Fruit fly (Drosophila melanogaster) whole organism, embryonic: Measurements from ENCODE around the gene CG32147.

Source experiments
- Atf-2 ChIP-seq: fragments of 200-800 bp; sonication (Bioruptor generic); optimal IDR thresholded peaks from 2 replicates; lab custom pipeline; 2016; ENCODE audit warnings: missing biosample characterization, missing genetic modification characterization
- Atf6 ChIP-seq: fragments of 200-800 bp; sonication (Bioruptor generic); IDR thresholded peaks from 2 replicates; pipeline ENCODE4 v1.3.6; 2022; ENCODE audit warnings: missing biosample characterization, missing genetic modification characterization
- CG10267 ChIP-seq: fragments of 200-800 bp; sonication (Bioruptor generic); optimal IDR thresholded peaks from 2 replicates; lab custom pipeline; 2018; ENCODE audit warnings: missing biosample characterization, mild to moderate bottlenecking, missing genetic modification characterization, moderate library complexity
- CG10274 ChIP-seq: fragments of 200-800 bp; sonication (Bioruptor generic); optimal IDR thresholded peaks from 3 replicates; lab custom pipeline; 2017; ENCODE audit warnings: missing biosample characterization, mild to moderate bottlenecking, missing genetic modification characterization
- CG10462 ChIP-seq: fragments of 200-800 bp; sonication (Bioruptor generic); optimal IDR thresholded peaks from 2 replicates; lab custom pipeline; 2016; ENCODE audit warnings: missing biosample characterization, missing genetic modification characterization
- CG10543 ChIP-seq: fragments of 200-800 bp; sonication (Bioruptor generic); optimal IDR thresholded peaks from 3 replicates; lab custom pipeline; 2017; ENCODE audit warnings: missing biosample characterization, mild to moderate bottlenecking, missing genetic modification characterization, moderate library complexity
- CG12219 ChIP-seq: fragments of 200-800 bp; sonication (Bioruptor generic); optimal IDR thresholded peaks from 3 replicates; lab custom pipeline; 2018; ENCODE audit warnings: missing biosample characterization, mild to moderate bottlenecking, missing genetic modification characterization
- CG12659 ChIP-seq: fragments of 200-800 bp; sonication (Bioruptor generic); optimal IDR thresholded peaks from 3 replicates; lab custom pipeline; 2017; ENCODE audit warnings: mild to moderate bottlenecking, missing biosample characterization, missing genetic modification reagents, missing genetic modification characterization
- CG13123 ChIP-seq: fragments of 200-800 bp; sonication (Bioruptor generic); optimal IDR thresholded peaks from 2 replicates; lab custom pipeline; 2016; ENCODE audit warnings: missing biosample characterization, missing genetic modification characterization
- CG13775 ChIP-seq: fragments of 200-800 bp; sonication (Bioruptor generic); optimal IDR thresholded peaks from 3 replicates; lab custom pipeline; 2017; ENCODE audit warnings: missing biosample characterization, mild to moderate bottlenecking, missing genetic modification characterization
- CG14441 ChIP-seq: fragments of 200-800 bp; sonication (Bioruptor generic); IDR thresholded peaks from 2 replicates; pipeline ENCODE4 v1.3.6; 2022; ENCODE audit warnings: missing biosample characterization, missing genetic modification characterization
- CG15601 ChIP-seq: fragments of 200-800 bp; sonication (Bioruptor generic); optimal IDR thresholded peaks from 3 replicates; lab custom pipeline; 2019; ENCODE audit warnings: missing biosample characterization, mild to moderate bottlenecking, missing genetic modification characterization, moderate library complexity
- CG17359 ChIP-seq: fragments of 200-800 bp; sonication (Bioruptor generic); optimal IDR thresholded peaks from 3 replicates; lab custom pipeline; 2018; ENCODE audit warnings: missing biosample characterization, mild to moderate bottlenecking, missing genetic modification characterization, moderate library complexity
- CG17385 ChIP-seq: fragments of 200-800 bp; sonication (Bioruptor generic); optimal IDR thresholded peaks from 3 replicates; lab custom pipeline; 2018; ENCODE audit warnings: missing biosample characterization, mild to moderate bottlenecking, missing genetic modification characterization
- CG1792 ChIP-seq: fragments of 200-800 bp; sonication (Bioruptor generic); optimal IDR thresholded peaks from 2 replicates; lab custom pipeline; 2016; ENCODE audit warnings: missing biosample characterization, missing genetic modification characterization
- CG33213 ChIP-seq: fragments of 200-800 bp; sonication (Bioruptor generic); optimal IDR thresholded peaks from 3 replicates; lab custom pipeline; 2016; ENCODE audit warnings: missing biosample characterization, missing genetic modification characterization
- CG6765 ChIP-seq: fragments of 200-800 bp; sonication (Bioruptor generic); optimal IDR thresholded peaks from 3 replicates; lab custom pipeline; 2017; ENCODE audit warnings: missing biosample characterization, mild to moderate bottlenecking, missing genetic modification characterization
- CG6854 ChIP-seq: fragments of 200-800 bp; sonication (Bioruptor generic); optimal IDR thresholded peaks from 3 replicates; lab custom pipeline; 2017; ENCODE audit warnings: missing biosample characterization, mild to moderate bottlenecking, missing genetic modification characterization
- CG8944 ChIP-seq: fragments of 200-800 bp; sonication (Bioruptor generic); optimal IDR thresholded peaks from 3 replicates; lab custom pipeline; 2016; ENCODE audit warnings: missing biosample characterization, missing genetic modification characterization
- CHES-1-like ChIP-seq: fragments of 200-800 bp; sonication (Bioruptor generic); optimal IDR thresholded peaks from 2 replicates; lab custom pipeline; 2016; ENCODE audit warnings: missing biosample characterization, missing genetic modification characterization
- Chrac-16 ChIP-seq: fragments of 200-800 bp; sonication (Bioruptor generic); optimal IDR thresholded peaks from 3 replicates; lab custom pipeline; 2016; ENCODE audit warnings: missing biosample characterization, missing genetic modification characterization
- D ChIP-seq, 2 experiments: fragments of 200-800 bp in 1 of 2; fragments of >200 bp in 1 of 2; sonication (Bioruptor generic) in 1 of 2; optimal IDR thresholded peaks; 2 replicates in 1 of 2; 3 replicates in 1 of 2; lab custom pipeline; 2017; ENCODE audit warnings: mild to moderate bottlenecking in 1 of 2, missing biosample characterization in 1 of 2, missing genetic modification characterization in 1 of 2, missing genetic modification reagents in 1 of 2
- D19B ChIP-seq: fragments of 200-800 bp; sonication (Bioruptor generic); optimal IDR thresholded peaks from 2 replicates; lab custom pipeline; 2017; ENCODE audit warnings: missing biosample characterization, mild to moderate bottlenecking, missing genetic modification characterization
- Doc2 ChIP-seq: fragments of 200-800 bp; sonication (Bioruptor generic); IDR thresholded peaks from 2 replicates; pipeline ENCODE4 v1.3.6; 2022; ENCODE audit warnings: missing biosample characterization, missing genetic modification characterization
- Doc3 ChIP-seq: fragments of 200-800 bp; sonication (Bioruptor generic); IDR thresholded peaks from 3 replicates; pipeline ENCODE4 v1.3.6; 2022; ENCODE audit warnings: missing biosample characterization, missing genetic modification characterization; ENCODE audit not compliant: partially characterized antibody
- Dref ChIP-seq: fragments of 200-800 bp; sonication (Bioruptor generic); IDR thresholded peaks from 2 replicates; pipeline ENCODE4 v1.3.6; 2022; ENCODE audit warnings: missing biosample characterization, missing genetic modification characterization
- E2f1 ChIP-seq: fragments of 200-800 bp; sonication (Bioruptor generic); IDR thresholded peaks from 2 replicates; pipeline ENCODE4 v1.3.6; 2022; ENCODE audit warnings: missing biosample characterization, missing genetic modification characterization
- Fer2 ChIP-seq: fragments of 200-800 bp; sonication (Bioruptor generic); optimal IDR thresholded peaks from 2 replicates; lab custom pipeline; 2018; ENCODE audit warnings: missing biosample characterization, mild to moderate bottlenecking, missing genetic modification characterization, moderate library complexity
- HLH3B ChIP-seq: fragments of 200-800 bp; sonication (Bioruptor generic); IDR thresholded peaks from 2 replicates; pipeline ENCODE4 v1.3.6; 2022; ENCODE audit warnings: missing biosample characterization, missing genetic modification characterization
- Mad ChIP-seq: fragments of 200-800 bp; sonication (Bioruptor generic); optimal IDR thresholded peaks from 2 replicates; lab custom pipeline; 2016; ENCODE audit warnings: missing biosample characterization, missing genetic modification characterization
- Meics ChIP-seq: fragments of 200-800 bp; sonication (Bioruptor generic); optimal IDR thresholded peaks from 2 replicates; lab custom pipeline; 2017; ENCODE audit warnings: missing biosample characterization, mild to moderate bottlenecking, missing genetic modification characterization
- Mrtf ChIP-seq: fragments of 200-800 bp; sonication (Bioruptor generic); IDR thresholded peaks from 3 replicates; pipeline ENCODE4 v1.3.6; 2022; ENCODE audit warnings: missing biosample characterization, missing genetic modification characterization
- NfI ChIP-seq: fragments of 200-800 bp; sonication (Bioruptor generic); optimal IDR thresholded peaks from 3 replicates; lab custom pipeline; 2018; ENCODE audit warnings: missing biosample characterization, mild to moderate bottlenecking, missing genetic modification characterization, moderate library complexity
- Scr ChIP-seq: fragments of 200-800 bp; sonication (Bioruptor generic); IDR thresholded peaks from 2 replicates; pipeline ENCODE4 v1.3.6; 2022; ENCODE audit warnings: missing biosample characterization, missing genetic modification characterization; ENCODE audit not compliant: partially characterized antibody
- Sox102F ChIP-seq: fragments of 200-800 bp; sonication (Bioruptor generic); optimal IDR thresholded peaks from 2 replicates; lab custom pipeline; 2018; ENCODE audit warnings: missing biosample characterization, mild to moderate bottlenecking, missing genetic modification characterization, moderate library complexity
- YL-1 ChIP-seq: fragments of 200-800 bp; sonication (Bioruptor generic); optimal IDR thresholded peaks from 3 replicates; lab custom pipeline; 2017; ENCODE audit warnings: missing biosample characterization, mild to moderate bottlenecking, missing genetic modification characterization
- amos ChIP-seq: fragments of 200-800 bp; sonication (Bioruptor generic); IDR thresholded peaks from 2 replicates; pipeline ENCODE4 v1.3.6; 2022; ENCODE audit warnings: missing biosample characterization, missing genetic modification characterization; ENCODE audit not compliant: partially characterized antibody
- ato ChIP-seq: fragments of 200-800 bp; sonication (Bioruptor generic); IDR thresholded peaks from 2 replicates; pipeline ENCODE4 v1.3.6; 2022; ENCODE audit warnings: missing biosample characterization, missing genetic modification characterization; ENCODE audit not compliant: partially characterized antibody
- bbx ChIP-seq: fragments of 200-800 bp; sonication (Bioruptor generic); IDR thresholded peaks from 2 replicates; pipeline ENCODE4 v1.3.6; 2022; ENCODE audit warnings: missing biosample characterization, missing genetic modification characterization; ENCODE audit not compliant: partially characterized antibody
- cg ChIP-seq: fragments of 200-800 bp; sonication (Bioruptor generic); optimal IDR thresholded peaks from 3 replicates; lab custom pipeline; 2019; ENCODE audit warnings: missing biosample characterization, mild to moderate bottlenecking, missing genetic modification characterization, moderate library complexity
- chif ChIP-seq, 2 experiments: fragments of 200-800 bp; sonication (Bioruptor generic); optimal IDR thresholded peaks; 3 replicates each; lab custom pipeline; 2016; ENCODE audit warnings: missing biosample characterization in 2 of 2, missing genetic modification characterization in 2 of 2
- knrl ChIP-seq: fragments of 200-800 bp; sonication (Bioruptor generic); IDR thresholded peaks from 3 replicates; pipeline ENCODE4 v1.3.6; 2022; ENCODE audit warnings: missing biosample characterization, missing genetic modification characterization; ENCODE audit not compliant: partially characterized antibody
- p53 ChIP-seq: fragments of 200-800 bp; sonication (Bioruptor generic); optimal IDR thresholded peaks from 2 replicates; lab custom pipeline; 2016; ENCODE audit warnings: missing biosample characterization, missing genetic modification characterization
- pb ChIP-seq: fragments of 200-800 bp; sonication (Bioruptor generic); optimal IDR thresholded peaks from 3 replicates; lab custom pipeline; 2016; ENCODE audit warnings: missing biosample characterization, missing genetic modification characterization
- rib ChIP-seq: fragments of 200-800 bp; sonication (Bioruptor generic); IDR thresholded peaks from 2 replicates; pipeline ENCODE4 v1.3.6; 2022; ENCODE audit warnings: missing biosample characterization, missing genetic modification characterization
- sd ChIP-seq: fragments of 200-800 bp; sonication (Bioruptor generic); optimal IDR thresholded peaks from 3 replicates; lab custom pipeline; 2018; ENCODE audit warnings: missing biosample characterization, mild to moderate bottlenecking, missing genetic modification characterization, moderate library complexity
- sens ChIP-seq: fragments of 200-800 bp; sonication (Bioruptor generic); peaks from one replicate; lab custom pipeline; 2016; ENCODE audit warnings: missing biosample characterization, missing genetic modification characterization
- sr ChIP-seq: fragments of 200-800 bp; sonication (Bioruptor generic); IDR thresholded peaks from 3 replicates; pipeline ENCODE4 v1.3.6; 2022; ENCODE audit warnings: missing biosample characterization, missing genetic modification characterization
- trh ChIP-seq: fragments of 200-800 bp; sonication (Bioruptor generic); optimal IDR thresholded peaks from 2 replicates; lab custom pipeline; 2016; ENCODE audit warnings: missing biosample characterization, missing genetic modification characterization
- tup ChIP-seq: fragments of 200-800 bp; sonication (Bioruptor generic); optimal IDR thresholded peaks from 2 replicates; lab custom pipeline; 2016; ENCODE audit warnings: missing biosample characterization, mild to moderate bottlenecking, missing genetic modification characterization, moderate library complexity

The CG32147 gene

dm6 chr3L:15107158-15107775 lies 36.6 kb downstream of the CG32147 start (continued):
- TF ChIP-seq Atf6 (GFP tag; lab: Robert Waterston, UW) (no peak), CG10267 (tag; lab: Kevin White, UChicago) (no peak), Mad (GFP tag; lab: Kevin White, UChicago) (no peak), Fer2 (tag; lab: Kevin White, UChicago) (no peak), Chrac-16 (GFP tag; lab: Kevin White, UChicago) (no peak), p53 (GFP tag; lab: Kevin White, UChicago) (no peak), Sox102F (GFP tag; lab: Kevin White, UChicago) (no peak), knrl (GFP tag; lab: Robert Waterston, UW) (no peak), CG10274 (no peak), CG6854 (peak; percentile 69), sd (peak; percentile 5), rib (no peak), CG12219 (GFP tag; lab: Kevin White, UChicago) (no peak), cg (peak; percentile 54), CG13123 (GFP tag; lab: Kevin White, UChicago) (no peak), ato (no peak), sr (no peak), Doc2 (GFP tag; lab: Robert Waterston, UW) (no peak), CG10543 (GFP tag; lab: Kevin White, UChicago) (no peak), CHES-1-like (GFP tag; lab: Kevin White, UChicago) (no peak), E2f1 (no peak), Atf-2 (GFP tag; lab: Kevin White, UChicago) (no peak), CG17385 (GFP tag; lab: Kevin White, UChicago) (no peak), CG8944 (GFP tag; lab: Kevin White, UChicago) (no peak), pb (GFP tag; lab: Kevin White, UChicago) (no peak), Scr (no peak), CG13775 (no peak), YL-1 (GFP tag; lab: Kevin White, UChicago) (no peak), Doc3 (GFP tag; lab: Robert Waterston, UW) (0 out of 3 replicates have a peak, but pooled peaks have one; percentile 25), sens (GFP tag; lab: Kevin White, UChicago) (no peak), bbx (GFP tag; lab: Robert Waterston, UW) (peak; percentile 46; the same call in 1 of the 2 replicates), CG10462 (GFP tag; lab: Kevin White, UChicago) (no peak), CG6765 (GFP tag; lab: Kevin White, UChicago) (no peak), CG15601 (tag; lab: Kevin White, UChicago) (no peak), D (optimal IDR thresholded peaks at IDR 0.05; lab: Kevin White, UChicago) (no peak), D (GFP tag; optimal IDR thresholded peaks at IDR 0.05; lab: Kevin White, UChicago) (no peak), CG14441 (no peak), CG33213 (GFP tag; lab: Kevin White, UChicago) (no peak), Meics (GFP tag; lab: Kevin White, UChicago) (no peak), HLH3B (GFP tag; lab: Robert Waterston, UW) (no peak), Mrtf (GFP tag; lab: Robert Waterston, UW) (no peak), CG12659 (GFP tag; lab: Kevin White, UChicago) (no peak), D19B (GFP tag; lab: Kevin White, UChicago) (no peak), Dref (GFP tag; lab: Robert Waterston, UW) (no peak), NfI (GFP tag; lab: Kevin White, UChicago) (no peak), amos (GFP tag; lab: Robert Waterston, UW) (no peak), trh (GFP tag; lab: Kevin White, UChicago) (no peak), CG17359 (tag; lab: Kevin White, UChicago) (no peak), tup (no peak), chif (GFP tag; optimal IDR thresholded peaks at IDR 0.05; lab: Kevin White, UChicago) (no peak), CG1792 (no peak)
